Worm (Caenorhabditis elegans) whole organism, late embryonic: ENCODE measurements around the gene irld-24.

Source experiments
- K02D7.2 ChIP-seq: sonication (generic microtip); optimal IDR thresholded peaks from 2 replicates; lab custom pipeline; 2017; ENCODE audit warnings: mild to moderate bottlenecking, missing genetic modification characterization, missing compliant biosample characterization
- K09A11.1 ChIP-seq: sonication (generic microtip); optimal IDR thresholded peaks from 2 replicates; lab custom pipeline; 2017; ENCODE audit warnings: antibody characterized with exemption, mild to moderate bottlenecking, missing genetic modification characterization, missing compliant biosample characterization; ENCODE audit not compliant: insufficient read depth
- Y22D7AL.16 ChIP-seq: sonication (generic microtip); optimal IDR thresholded peaks from 2 replicates; lab custom pipeline; 2016; ENCODE audit warnings: missing genetic modification characterization, missing compliant biosample characterization
- ahr-1 ChIP-seq: sonication (generic microtip); optimal IDR thresholded peaks from 2 replicates; lab custom pipeline; 2016; ENCODE audit warnings: missing genetic modification characterization, missing compliant biosample characterization
- ama-1 ChIP-seq: fragments of 150-350 bp; optimal IDR thresholded peaks from 2 replicates; lab custom pipeline; 2014
- ceh-18 ChIP-seq: sonication (generic microtip); optimal IDR thresholded peaks from 2 replicates; lab custom pipeline; 2016; ENCODE audit warnings: missing genetic modification characterization, missing compliant biosample characterization
- ceh-2 ChIP-seq: sonication (generic microtip); optimal IDR thresholded peaks from 2 replicates; lab custom pipeline; 2016; ENCODE audit warnings: missing genotype, missing genetic modification characterization, missing compliant biosample characterization
- ceh-31 ChIP-seq: sonication (generic microtip); optimal IDR thresholded peaks from 2 replicates; lab custom pipeline; 2016; ENCODE audit warnings: missing genetic modification characterization, missing compliant biosample characterization
- ceh-34 ChIP-seq: sonication (generic microtip); optimal IDR thresholded peaks from 2 replicates; lab custom pipeline; 2016; ENCODE audit warnings: mild to moderate bottlenecking, missing genetic modification characterization, missing compliant biosample characterization
- ceh-48 ChIP-seq: sonication (generic microtip); optimal IDR thresholded peaks from 2 replicates; lab custom pipeline; 2016; ENCODE audit warnings: missing genetic modification characterization, inconsistent platforms, missing compliant biosample characterization
- ceh-6 ChIP-seq: fragments of 200-800 bp; sonication (Bioruptor generic); optimal IDR thresholded peaks from 2 replicates; lab custom pipeline; 2018; ENCODE audit warnings: mild to moderate bottlenecking, missing genetic modification characterization, missing compliant biosample characterization
- che-1 ChIP-seq: sonication (generic microtip); optimal IDR thresholded peaks from 2 replicates; lab custom pipeline; 2016; ENCODE audit warnings: mild to moderate bottlenecking, missing genetic modification characterization, missing compliant biosample characterization
- dve-1 ChIP-seq: sonication (generic microtip); optimal IDR thresholded peaks from 2 replicates; lab custom pipeline; 2017; ENCODE audit warnings: antibody characterized with exemption, mild to moderate bottlenecking, missing genetic modification characterization, missing compliant biosample characterization
- elt-2 ChIP-seq: sonication (generic microtip); optimal IDR thresholded peaks from 2 replicates; lab custom pipeline; 2016; ENCODE audit warnings: missing genetic modification reagents, missing genetic modification characterization, missing compliant biosample characterization
- elt-4 ChIP-seq: sonication (generic microtip); optimal IDR thresholded peaks from 2 replicates; lab custom pipeline; 2016; ENCODE audit warnings: missing genetic modification characterization, missing compliant biosample characterization
- eyg-1 ChIP-seq: sonication (generic microtip); optimal IDR thresholded peaks from 2 replicates; lab custom pipeline; 2016; ENCODE audit warnings: missing genotype, missing genetic modification characterization, missing compliant biosample characterization
- fkh-6 ChIP-seq: sonication (generic microtip); optimal IDR thresholded peaks from 2 replicates; lab custom pipeline; 2016; ENCODE audit warnings: missing genetic modification characterization, missing compliant biosample characterization
- gmeb-2 ChIP-seq: sonication (generic microtip); optimal IDR thresholded peaks from 2 replicates; lab custom pipeline; 2016; ENCODE audit warnings: missing genetic modification characterization, inconsistent platforms, missing compliant biosample characterization
- hlh-13 ChIP-seq: fragments of 200-800 bp; sonication (Bioruptor generic); optimal IDR thresholded peaks from 2 replicates; lab custom pipeline; 2018; ENCODE audit warnings: mild to moderate bottlenecking, missing genetic modification characterization, missing compliant biosample characterization
- hlh-15 ChIP-seq: sonication (generic microtip); optimal IDR thresholded peaks from 2 replicates; lab custom pipeline; 2016; ENCODE audit warnings: missing genetic modification characterization, missing compliant biosample characterization
- hlh-6 ChIP-seq: sonication (generic microtip); optimal IDR thresholded peaks from 2 replicates; lab custom pipeline; 2016; ENCODE audit warnings: missing genotype, missing genetic modification characterization, missing compliant biosample characterization
- hlh-8 ChIP-seq: sonication (generic microtip); optimal IDR thresholded peaks from 2 replicates; lab custom pipeline; 2016; ENCODE audit warnings: missing genotype, missing genetic modification characterization, missing compliant biosample characterization
- lim-6 ChIP-seq: sonication (generic microtip); optimal IDR thresholded peaks from 2 replicates; lab custom pipeline; 2016; ENCODE audit warnings: missing genetic modification characterization, missing compliant biosample characterization
- madf-2 ChIP-seq: sonication (generic microtip); optimal IDR thresholded peaks from 2 replicates; lab custom pipeline; 2017; ENCODE audit warnings: missing genetic modification characterization, missing compliant biosample characterization
- nhr-11 ChIP-seq: fragments of 150-350 bp; optimal IDR thresholded peaks from 2 replicates; lab custom pipeline; 2014; ENCODE audit warnings: missing biosample characterization, missing genetic modification characterization
- npax-4 ChIP-seq: sonication (generic microtip); optimal IDR thresholded peaks from 2 replicates; lab custom pipeline; 2016; ENCODE audit warnings: missing genetic modification characterization, missing compliant biosample characterization
- odd-2 ChIP-seq: sonication (generic microtip); optimal IDR thresholded peaks from 2 replicates; lab custom pipeline; 2017; ENCODE audit warnings: antibody characterized with exemption, mild to moderate bottlenecking, missing genetic modification characterization, missing compliant biosample characterization
- pag-3 ChIP-seq: sonication (generic microtip); optimal IDR thresholded peaks from 2 replicates; lab custom pipeline; 2016; ENCODE audit warnings: missing compliant biosample characterization, missing genetic modification characterization, borderline replicate concordance
- pax-1 ChIP-seq: fragments of 150-350 bp; optimal IDR thresholded peaks from 2 replicates; lab custom pipeline; 2014; ENCODE audit warnings: missing biosample characterization, missing genetic modification characterization
- pha-2 ChIP-seq: sonication (generic microtip); optimal IDR thresholded peaks from 2 replicates; lab custom pipeline; 2017; ENCODE audit warnings: mild to moderate bottlenecking, missing genetic modification characterization, missing compliant biosample characterization
- pha-4 ChIP-seq: fragments of 150-350 bp; optimal IDR thresholded peaks from 2 replicates; lab custom pipeline; 2018; ENCODE audit warnings: missing biosample characterization, missing genetic modification reagents, missing genetic modification characterization
- pqm-1 ChIP-seq: sonication (generic microtip); optimal IDR thresholded peaks from 2 replicates; lab custom pipeline; 2016; ENCODE audit warnings: missing genetic modification characterization, missing compliant biosample characterization
- pros-1 ChIP-seq: fragments of 150-350 bp; optimal IDR thresholded peaks from 2 replicates; lab custom pipeline; 2014; ENCODE audit warnings: missing biosample characterization, missing genetic modification reagents, missing genetic modification characterization
- rnt-1 ChIP-seq: sonication (generic microtip); optimal IDR thresholded peaks from 2 replicates; lab custom pipeline; 2016; ENCODE audit warnings: missing genetic modification characterization, missing compliant biosample characterization
- syd-9 ChIP-seq: sonication (generic microtip); optimal IDR thresholded peaks from 2 replicates; lab custom pipeline; 2016; ENCODE audit warnings: mild to moderate bottlenecking, missing genetic modification characterization, moderate library complexity, missing compliant biosample characterization
- tbx-7 ChIP-seq: sonication (generic microtip); optimal IDR thresholded peaks from 2 replicates; lab custom pipeline; 2016; ENCODE audit warnings: missing genotype, missing genetic modification characterization, missing compliant biosample characterization
- unc-3 ChIP-seq, 2 experiments: fragments of 200-800 bp in 1 of 2; sonication (Bioruptor generic) in 1 of 2; sonication (generic microtip) in 1 of 2; conservative IDR thresholded peaks in 1 of 2; optimal IDR thresholded peaks in 1 of 2; 2 replicates each; pipeline versions ENCODE4 v1.3.6 to Lab custom; 2016 to 2022; ENCODE audit warnings: missing compliant biosample characterization in 2 of 2, missing genetic modification characterization in 2 of 2, missing genetic modification reagents in 1 of 2
- unc-42 ChIP-seq: sonication (generic microtip); optimal IDR thresholded peaks from 2 replicates; lab custom pipeline; 2016; ENCODE audit warnings: missing genotype, missing genetic modification characterization, missing compliant biosample characterization
- unc-55 ChIP-seq: sonication (generic microtip); optimal IDR thresholded peaks from 2 replicates; lab custom pipeline; 2017; ENCODE audit warnings: missing biosample characterization, missing genetic modification reagents, missing genetic modification characterization
- unc-86 ChIP-seq: sonication (generic microtip); optimal IDR thresholded peaks from 2 replicates; lab custom pipeline; 2016; ENCODE audit warnings: missing genetic modification characterization, missing compliant biosample characterization
- zip-5 ChIP-seq: sonication (generic microtip); optimal IDR thresholded peaks from 2 replicates; lab custom pipeline; 2016; ENCODE audit warnings: missing genetic modification characterization, missing compliant biosample characterization
- ztf-16 ChIP-seq: sonication (generic microtip); optimal IDR thresholded peaks from 2 replicates; lab custom pipeline; 2017; ENCODE audit warnings: missing genetic modification characterization, missing compliant biosample characterization

Gene irld-24

ce11 chrX:13950620-13951152 is 35.7 kb upstream of the irld-24 start (continued):
- TF ChIP-seq ceh-34 (tag; lab: Kevin White, UChicago) (peak; percentile 56), hlh-15 (tag; lab: Kevin White, UChicago) (no peak), elt-4 (tag; lab: Kevin White, UChicago) (no peak), pha-2 (tag; lab: Kevin White, UChicago) (no peak), lim-6 (tag; lab: Kevin White, UChicago) (no peak), hlh-8 (tag; lab: Kevin White, UChicago) (no peak), K09A11.1 (tag; lab: Kevin White, UChicago) (no peak), ztf-16 (tag; lab: Kevin White, UChicago) (no peak), fkh-6 (tag; lab: Kevin White, UChicago) (no peak), ahr-1 (no peak), ceh-31 (tag; lab: Kevin White, UChicago) (peak; percentile 66), pag-3 (tag; lab: Kevin White, UChicago) (no peak), hlh-6 (tag; lab: Kevin White, UChicago) (no peak), elt-2 (no peak), Y22D7AL.16 (tag; lab: Kevin White, UChicago) (no peak), ama-1 (lab: Kevin White, UChicago) (no peak), dve-1 (tag; lab: Kevin White, UChicago) (no peak), madf-2 (peak; percentile 5), nhr-11 (tag; lab: Kevin White, UChicago) (no peak), pqm-1 (tag; lab: Kevin White, UChicago) (no peak), ceh-6 (GFP tag; lab: Kevin White, UChicago) (peak; percentile 2), npax-4 (no peak), unc-86 (tag; lab: Kevin White, UChicago) (no peak), rnt-1 (tag; lab: Kevin White, UChicago) (peak; percentile 3)

ce11 chrX:13952347-13952746 is 34.1 kb upstream of the irld-24 start:
- TF ChIP-seq K02D7.2 (tag; lab: Kevin White, UChicago) (no peak), ceh-2 (tag; lab: Kevin White, UChicago) (no peak), hlh-8 (tag; lab: Kevin White, UChicago) (no peak), unc-86 (tag; lab: Kevin White, UChicago) (no peak), syd-9 (tag; lab: Kevin White, UChicago) (no peak), ceh-48 (tag; lab: Kevin White, UChicago) (no peak), pax-1 (tag; lab: Kevin White, UChicago) (no peak), unc-42 (tag; lab: Kevin White, UChicago) (no peak), elt-4 (tag; lab: Kevin White, UChicago) (no peak), pros-1 (no peak), ceh-18 (tag; lab: Kevin White, UChicago) (no peak), nhr-11 (tag; lab: Kevin White, UChicago) (no peak), tbx-7 (tag; lab: Kevin White, UChicago) (no peak), odd-2 (no peak)

ce11 chrX:13958451-13958850 is 28.0 kb upstream of the irld-24 start:
- TF ChIP-seq K09A11.1 (tag; lab: Kevin White, UChicago) (no peak), fkh-6 (tag; lab: Kevin White, UChicago) (no peak)

- no peak for TF ChIP-seq ceh-34 (tag; lab: Kevin White, UChicago)
- TF ChIP-seq gmeb-2 (tag; lab: Kevin White, UChicago) = no peak
- TF ChIP-seq pha-4 (tag; lab: Kevin White, UChicago) = no peak
- no peak for TF ChIP-seq zip-5 (tag; lab: Kevin White, UChicago)
- TF ChIP-seq unc-55 (GFP tag; lab: Kevin White, UChicago) = no peak
- no peak for TF ChIP-seq eyg-1 (tag; lab: Kevin White, UChicago)
- no peak for TF ChIP-seq pros-1
- no peak for TF ChIP-seq lim-6 (tag; lab: Kevin White, UChicago)
- TF ChIP-seq ahr-1 = no peak
- TF ChIP-seq che-1 (tag; lab: Kevin White, UChicago) = no peak
- no peak for TF ChIP-seq unc-3 (GFP tag; conservative IDR thresholded peaks at IDR 0.05; lab: Robert Waterston, UW)
- TF ChIP-seq unc-3 (tag; optimal IDR thresholded peaks at IDR 0.05; lab: Kevin White, UChicago) = no peak
- no peak for TF ChIP-seq tbx-7 (tag; lab: Kevin White, UChicago)
- no peak for TF ChIP-seq pax-1 (tag; lab: Kevin White, UChicago)
- no peak for TF ChIP-seq hlh-6 (tag; lab: Kevin White, UChicago)
- no peak for TF ChIP-seq odd-2
- TF ChIP-seq syd-9 (tag; lab: Kevin White, UChicago) = no peak
- TF ChIP-seq rnt-1 (tag; lab: Kevin White, UChicago) = no peak
- no peak for TF ChIP-seq hlh-13 (GFP tag; lab: Kevin White, UChicago)
- TF ChIP-seq, all 69 proteins: peak for 0
Measured at ce11 chrX:13959383-13959782, 27.0 kb upstream of the irld-24 start.
